Worm (Caenorhabditis elegans) whole organism, early embryonic: ENCODE measurements around the gene asp-5.

Experiments
- B0310.2 ChIP-seq: sonication (generic microtip); optimal IDR thresholded peaks from 2 replicates; lab custom pipeline; 2016; ENCODE audit warnings: mild to moderate bottlenecking, missing genetic modification characterization, missing compliant biosample characterization
- F13C5.2 ChIP-seq: sonication (generic microtip); optimal IDR thresholded peaks from 2 replicates; lab custom pipeline; 2017; ENCODE audit warnings: mild to moderate bottlenecking, missing genetic modification characterization, inconsistent platforms, missing compliant biosample characterization
- aly-1 ChIP-seq: sonication (generic microtip); optimal IDR thresholded peaks from 2 replicates; lab custom pipeline; 2016; ENCODE audit warnings: missing genetic modification characterization, missing compliant biosample characterization
- ama-1 ChIP-seq: fragments of 150-350 bp; optimal IDR thresholded peaks from 2 replicates; lab custom pipeline; 2014
- ceh-13 ChIP-seq: fragments of 200-800 bp; sonication (Bioruptor generic); optimal IDR thresholded peaks from 2 replicates; lab custom pipeline; 2018; ENCODE audit warnings: mild to moderate bottlenecking, missing genetic modification characterization, missing compliant biosample characterization
- ceh-36 ChIP-seq: sonication (generic microtip); optimal IDR thresholded peaks from 2 replicates; lab custom pipeline; 2016; ENCODE audit warnings: missing genetic modification characterization, inconsistent platforms, missing compliant biosample characterization
- ets-7 ChIP-seq: sonication (generic microtip); optimal IDR thresholded peaks from 2 replicates; lab custom pipeline; 2016; ENCODE audit warnings: missing genotype, missing genetic modification characterization, missing compliant biosample characterization
- flt-1 ChIP-seq: fragments of 200-800 bp; sonication (Bioruptor generic); IDR thresholded peaks from 2 replicates; pipeline ENCODE4 v1.3.6; 2022; ENCODE audit warnings: missing genetic modification characterization, missing compliant biosample characterization
- hmbx-1 ChIP-seq: sonication (generic microtip); optimal IDR thresholded peaks from 2 replicates; lab custom pipeline; 2016; ENCODE audit warnings: mild to moderate bottlenecking, missing genetic modification characterization, missing compliant biosample characterization
- hmg-4 ChIP-seq: fragments of 200-800 bp; sonication (Bioruptor generic); optimal IDR thresholded peaks from 2 replicates; lab custom pipeline; 2018; ENCODE audit warnings: mild to moderate bottlenecking, missing genetic modification characterization, missing compliant biosample characterization
- hnd-1 ChIP-seq: sonication (generic microtip); optimal IDR thresholded peaks from 2 replicates; lab custom pipeline; 2016; ENCODE audit warnings: missing genetic modification characterization, missing compliant biosample characterization
- pes-1 ChIP-seq: fragments of 200-800 bp; sonication (Bioruptor generic); IDR thresholded peaks from 2 replicates; pipeline ENCODE4 v1.3.6; 2022; ENCODE audit warnings: missing genetic modification reagents, missing genetic modification characterization, missing compliant biosample characterization
- scrt-1 ChIP-seq: fragments of 200-800 bp; sonication (Bioruptor generic); IDR thresholded peaks from 2 replicates; pipeline ENCODE4 v1.3.6; 2022; ENCODE audit warnings: missing genetic modification characterization, missing compliant biosample characterization
- sea-1 ChIP-seq: fragments of 200-800 bp; sonication (Bioruptor generic); conservative IDR thresholded peaks from 2 replicates; pipeline ENCODE4 v1.3.6; 2022; ENCODE audit warnings: missing genetic modification characterization, missing compliant biosample characterization
- tbx-11 ChIP-seq: fragments of 200-800 bp; sonication (Bioruptor generic); IDR thresholded peaks from 2 replicates; pipeline ENCODE4 v1.3.6; 2022; ENCODE audit warnings: missing genetic modification characterization, missing compliant biosample characterization
- tbx-37 ChIP-seq: fragments of 200-800 bp; sonication (Bioruptor generic); conservative IDR thresholded peaks from 2 replicates; pipeline ENCODE4 v1.3.6; 2022; ENCODE audit warnings: missing genetic modification reagents, missing genetic modification characterization, missing compliant biosample characterization
- tra-4 ChIP-seq: sonication (generic microtip); optimal IDR thresholded peaks from 2 replicates; lab custom pipeline; 2017; ENCODE audit warnings: missing genetic modification characterization, missing compliant biosample characterization

The asp-5 gene

DNA sequence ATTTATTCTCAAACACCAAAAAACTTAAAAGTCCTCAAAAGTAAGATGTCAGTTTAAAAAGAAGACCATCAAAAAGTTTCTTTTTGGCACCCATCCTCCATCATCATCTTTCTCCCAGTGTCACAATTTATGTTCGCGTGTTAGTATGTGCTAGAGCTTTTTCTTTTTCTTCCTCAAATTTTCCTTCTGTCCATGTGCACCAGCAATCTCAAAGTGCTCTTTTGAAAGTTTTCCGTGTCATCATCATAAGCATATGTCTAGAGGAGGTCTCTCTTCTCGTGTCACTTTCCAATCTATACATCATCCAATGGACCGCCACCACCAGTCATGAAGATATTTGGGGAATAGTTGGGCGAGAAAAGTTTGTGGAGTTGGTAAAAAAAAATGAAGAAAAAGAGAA is 21.1 kb upstream of the asp-5 start:
- TF ChIP-seq pes-1 (GFP tag; lab: Robert Waterston, UW) (no peak), ets-7 (tag; lab: Kevin White, UChicago) (no peak), hmg-4 (GFP tag; lab: Kevin White, UChicago) (no peak), hnd-1 (no peak), ceh-13 (GFP tag; lab: Kevin White, UChicago) (no peak), tra-4 (tag; lab: Kevin White, UChicago) (no peak), scrt-1 (GFP tag; lab: Robert Waterston, UW) (no peak), flt-1 (GFP tag; lab: Robert Waterston, UW) (no peak), tbx-37 (GFP tag; lab: Robert Waterston, UW) (no peak), hmbx-1 (tag; lab: Kevin White, UChicago) (no peak), F13C5.2 (tag; lab: Kevin White, UChicago) (no peak), sea-1 (GFP tag; lab: Robert Waterston, UW) (no peak), ceh-36 (tag; lab: Kevin White, UChicago) (no peak), aly-1 (no peak)

DNA sequence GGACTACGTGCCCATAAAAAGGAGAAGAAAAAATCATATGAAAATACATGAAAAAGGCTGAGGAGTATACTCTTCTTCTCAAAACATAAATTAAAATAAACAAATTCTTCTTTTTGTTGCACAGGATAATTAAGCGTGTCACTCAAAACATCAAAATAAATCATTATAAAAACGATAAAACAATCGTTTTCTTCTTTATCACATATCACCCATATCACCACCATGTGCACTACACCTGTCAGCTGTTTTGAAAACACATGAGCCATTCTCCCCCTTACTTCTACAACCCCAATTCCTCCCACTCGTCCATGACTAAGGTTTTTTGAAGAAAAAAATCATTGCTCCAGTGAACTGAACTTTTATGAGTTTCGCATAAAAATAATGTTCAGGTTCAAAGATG is 19.7 kb upstream of the asp-5 start:
- no peak for TF ChIP-seq tra-4 (tag; lab: Kevin White, UChicago)
- TF ChIP-seq F13C5.2 (tag; lab: Kevin White, UChicago), result no peak
- no peak for TF ChIP-seq ceh-36 (tag; lab: Kevin White, UChicago)
- no peak for TF ChIP-seq pes-1 (GFP tag; lab: Robert Waterston, UW)

DNA sequence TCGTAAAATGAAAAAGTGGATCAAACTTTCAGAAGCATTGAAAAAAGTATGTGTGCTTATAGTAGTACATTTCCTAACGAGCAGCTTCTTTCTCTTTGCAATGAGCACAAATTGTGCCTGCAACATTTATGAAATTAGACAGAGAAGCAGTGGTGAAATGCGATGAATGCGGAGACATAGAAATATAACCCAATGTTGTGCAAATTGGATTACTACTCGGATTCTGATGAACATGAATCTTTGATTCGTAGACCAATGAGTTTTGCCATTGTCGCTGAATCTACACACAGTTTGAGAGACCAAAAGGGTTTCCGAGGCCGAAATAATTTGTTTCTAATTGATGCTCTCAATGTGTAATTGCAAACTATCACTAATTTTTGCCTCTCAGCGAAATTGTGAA is 18.2 kb upstream of the asp-5 start:
- TF ChIP-seq tbx-37 (GFP tag; lab: Robert Waterston, UW) (no peak), tbx-11 (GFP tag; lab: Robert Waterston, UW) (no peak), B0310.2 (tag; lab: Kevin White, UChicago) (no peak), hmg-4 (GFP tag; lab: Kevin White, UChicago) (no peak), tra-4 (tag; lab: Kevin White, UChicago) (no peak), F13C5.2 (tag; lab: Kevin White, UChicago) (no peak), sea-1 (GFP tag; lab: Robert Waterston, UW) (no peak), flt-1 (GFP tag; lab: Robert Waterston, UW) (no peak), aly-1 (no peak), ceh-13 (GFP tag; lab: Kevin White, UChicago) (no peak), ama-1 (lab: Kevin White, UChicago) (no peak), ceh-36 (tag; lab: Kevin White, UChicago) (no peak), scrt-1 (GFP tag; lab: Robert Waterston, UW) (no peak), ets-7 (tag; lab: Kevin White, UChicago) (no peak), hmbx-1 (tag; lab: Kevin White, UChicago) (no peak), hnd-1 (no peak), pes-1 (GFP tag; lab: Robert Waterston, UW) (no peak)

- TF ChIP-seq tbx-11 (GFP tag; lab: Robert Waterston, UW) (no peak), tra-4 (tag; lab: Kevin White, UChicago) (no peak), ama-1 (lab: Kevin White, UChicago) (no peak), tbx-37 (GFP tag; lab: Robert Waterston, UW) (no peak), B0310.2 (tag; lab: Kevin White, UChicago) (no peak), flt-1 (GFP tag; lab: Robert Waterston, UW) (no peak), ceh-13 (GFP tag; lab: Kevin White, UChicago) (no peak)
Observed at ce11 chrV:8254973-8255372, 17.2 kb upstream of the asp-5 start.

DNA sequence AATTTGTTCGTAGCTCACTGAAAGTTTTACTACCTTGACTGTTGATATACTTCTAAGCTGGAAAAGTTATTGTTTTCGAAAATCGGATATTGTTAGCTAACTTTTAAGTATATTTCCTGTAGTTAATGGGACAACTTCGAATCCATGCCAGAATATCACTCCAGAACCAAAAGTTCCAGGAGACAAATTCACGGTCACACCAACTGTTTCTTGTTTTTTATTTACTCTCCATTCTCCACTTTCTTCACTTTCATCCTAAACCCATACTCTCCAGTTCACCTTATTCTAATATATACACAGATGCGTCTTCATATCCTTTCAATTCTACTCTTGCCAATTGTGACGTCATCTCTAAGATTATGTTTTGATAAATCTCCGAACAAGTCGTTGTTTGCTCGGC is 13.2 kb upstream of the asp-5 start, which contains the start of gene C16D9.1:
TSS of gene C16D9.1 (plus strand) at position 301 of the 400 bp plus-strand sequence.
- TF ChIP-seq ets-7 (tag; lab: Kevin White, UChicago), result no peak
- TF ChIP-seq sea-1 (GFP tag; lab: Robert Waterston, UW), result no peak
- no peak for TF ChIP-seq hmbx-1 (tag; lab: Kevin White, UChicago)
- no peak for TF ChIP-seq aly-1
- no peak for TF ChIP-seq ceh-13 (GFP tag; lab: Kevin White, UChicago)
- no peak for TF ChIP-seq flt-1 (GFP tag; lab: Robert Waterston, UW)
- no peak for TF ChIP-seq ceh-36 (tag; lab: Kevin White, UChicago)
- no peak for TF ChIP-seq tra-4 (tag; lab: Kevin White, UChicago)
- TF ChIP-seq hmg-4 (GFP tag; lab: Kevin White, UChicago), result no peak
- no peak for TF ChIP-seq tbx-37 (GFP tag; lab: Robert Waterston, UW)
- TF ChIP-seq B0310.2 (tag; lab: Kevin White, UChicago), result no peak
- no peak for TF ChIP-seq F13C5.2 (tag; lab: Kevin White, UChicago)
- no peak for TF ChIP-seq tbx-11 (GFP tag; lab: Robert Waterston, UW)
- TF ChIP-seq hnd-1, result no peak
- TF ChIP-seq pes-1 (GFP tag; lab: Robert Waterston, UW), result no peak
- no peak for TF ChIP-seq ama-1 (lab: Kevin White, UChicago)
- TF ChIP-seq scrt-1 (GFP tag; lab: Robert Waterston, UW), result no peak

- TF ChIP-seq sea-1 (GFP tag; lab: Robert Waterston, UW) (no peak), ama-1 (lab: Kevin White, UChicago) (no peak), tbx-37 (GFP tag; lab: Robert Waterston, UW) (no peak), ceh-13 (GFP tag; lab: Kevin White, UChicago) (no peak), hmbx-1 (tag; lab: Kevin White, UChicago) (no peak), hnd-1 (no peak), hmg-4 (GFP tag; lab: Kevin White, UChicago) (no peak), tbx-11 (GFP tag; lab: Robert Waterston, UW) (no peak), flt-1 (GFP tag; lab: Robert Waterston, UW) (no peak), tra-4 (tag; lab: Kevin White, UChicago) (no peak), ets-7 (tag; lab: Kevin White, UChicago) (no peak)
Observed at ce11 chrV:8262212-8262611, 10.0 kb upstream of the asp-5 start.

DNA sequence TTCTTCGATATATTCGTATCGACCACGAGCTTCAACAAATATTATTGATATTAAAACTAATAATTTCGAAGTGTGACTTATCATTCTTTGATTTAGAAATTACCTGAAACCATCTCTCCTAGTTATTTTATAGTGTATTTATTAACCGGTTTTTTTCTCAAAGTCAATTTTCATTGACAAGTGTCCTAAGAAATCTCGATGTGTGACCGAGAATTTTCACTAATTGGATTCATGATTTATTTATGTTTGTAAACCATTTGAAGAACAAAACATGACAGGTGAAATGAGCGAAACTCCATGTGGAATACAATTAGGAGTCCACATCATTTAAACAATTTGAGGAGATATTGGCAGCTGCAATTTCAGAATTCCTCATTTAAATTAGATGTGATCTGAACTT is 8.7 kb upstream of the asp-5 start, which contains the start of gene C16D9.8:
TSS of gene C16D9.8 (minus strand) at position 101 of the 400 bp plus-strand sequence.
- no peak for TF ChIP-seq ceh-36 (tag; lab: Kevin White, UChicago)
- no peak for TF ChIP-seq ama-1 (lab: Kevin White, UChicago)
- no peak for TF ChIP-seq hnd-1
- TF ChIP-seq ceh-13 (GFP tag; lab: Kevin White, UChicago), result no peak
- no peak for TF ChIP-seq tbx-37 (GFP tag; lab: Robert Waterston, UW)
- TF ChIP-seq F13C5.2 (tag; lab: Kevin White, UChicago), result no peak
- TF ChIP-seq ets-7 (tag; lab: Kevin White, UChicago), result no peak
- TF ChIP-seq B0310.2 (tag; lab: Kevin White, UChicago), result no peak
- TF ChIP-seq pes-1 (GFP tag; lab: Robert Waterston, UW), result no peak
- no peak for TF ChIP-seq hmbx-1 (tag; lab: Kevin White, UChicago)
- TF ChIP-seq sea-1 (GFP tag; lab: Robert Waterston, UW), result no peak
